Worm (Caenorhabditis elegans): ENCODE results near the gene natc-2.

- TF ChIP-seq rcor-1 (GFP tag; IDR thresholded peaks at IDR 0.05) (no peak), dpl-1 (GFP tag; optimal IDR thresholded peaks at IDR 0.05) (no peak), F37B4.10 (GFP tag; IDR thresholded peaks at IDR 0.05) (no peak), dpff-1 (tag; optimal IDR thresholded peaks at IDR 0.05) (no peak)
Observed at ce11 chrV:5239903-5240302, 34.0 kb upstream of the natc-2 start, which contains the start of gene B0238.15.

Measured in whole organism, young adult.